Worm (Caenorhabditis elegans) whole organism, L1 larva: Measurements from ENCODE around the gene C17C3.6.

Experiments
- Y116A8C.19 ChIP-seq: sonication (generic microtip); optimal IDR thresholded peaks from 2 replicates; lab custom pipeline; 2016; ENCODE audit warnings: missing compliant biosample characterization, missing genetic modification characterization, borderline replicate concordance
- ceh-8 ChIP-seq: fragments of 200-800 bp; sonication (Bioruptor generic); optimal IDR thresholded peaks from 2 replicates; lab custom pipeline; 2018; ENCODE audit warnings: mild to moderate bottlenecking, missing genetic modification characterization, moderate library complexity, missing compliant biosample characterization
- dpl-1 ChIP-seq, 3 experiments: fragments of 150-350 bp in 2 of 3; sonication (generic microtip) in 1 of 3; optimal IDR thresholded peaks; 2 replicates each; lab custom pipeline; 2014 to 2017; ENCODE audit warnings: missing biosample characterization in 3 of 3, missing genetic modification characterization in 3 of 3, missing genetic modification reagents in 3 of 3
- egl-13 ChIP-seq: sonication (generic microtip); optimal IDR thresholded peaks from 2 replicates; lab custom pipeline; 2016; ENCODE audit warnings: missing genotype, missing genetic modification reagents, missing genetic modification characterization, missing compliant biosample characterization
- egl-27 ChIP-seq, 2 experiments: fragments of 150-350 bp in 1 of 2; sonication (generic microtip); optimal IDR thresholded peaks; 3 replicates each; lab custom pipeline; 2017 to 2018; ENCODE audit warnings: missing biosample characterization in 2 of 2, missing genetic modification characterization in 2 of 2, missing genetic modification reagents in 2 of 2
- fkh-10 ChIP-seq: sonication (generic microtip); optimal IDR thresholded peaks from 2 replicates; lab custom pipeline; 2017; ENCODE audit warnings: missing biosample characterization, missing genetic modification reagents, missing genetic modification characterization
- hpl-2 ChIP-seq: fragments of 150-350 bp; optimal IDR thresholded peaks from 2 replicates; lab custom pipeline; 2014; ENCODE audit warnings: missing biosample characterization, missing genetic modification reagents, missing genetic modification characterization
- lin-39 ChIP-seq: fragments of 150-350 bp; optimal IDR thresholded peaks from 2 replicates; lab custom pipeline; 2014; ENCODE audit warnings: missing biosample characterization, missing genetic modification reagents, missing genetic modification characterization
- nhr-237 ChIP-seq: fragments of 150-350 bp; optimal IDR thresholded peaks from 2 replicates; lab custom pipeline; 2014; ENCODE audit warnings: missing biosample characterization, missing genetic modification characterization
- sptf-1 ChIP-seq: fragments of 150-350 bp; optimal IDR thresholded peaks from 2 replicates; lab custom pipeline; 2014; ENCODE audit warnings: missing biosample characterization, missing genetic modification characterization
- ztf-4 ChIP-seq: fragments of 150-350 bp; optimal IDR thresholded peaks from 2 replicates; lab custom pipeline; 2014; ENCODE audit warnings: missing biosample characterization, missing genetic modification characterization

- TF ChIP-seq lin-39 (tag; lab: Kevin White, UChicago) (no peak), ztf-4 (tag; lab: Kevin White, UChicago) (no peak), hpl-2 (GFP tag; lab: Kevin White, UChicago) (no peak), fkh-10 (GFP tag; lab: Kevin White, UChicago) (no peak), Y116A8C.19 (no peak), dpl-1 (GFP tag; optimal IDR thresholded peaks at IDR 0.05; lab: Kevin White, UChicago) (peak; percentile 67 to 87 (median 79)), egl-27 (tag; optimal IDR thresholded peaks at IDR 0.05; lab: Kevin White, UChicago) (no peak), ceh-8 (GFP tag; lab: Kevin White, UChicago) (no peak), sptf-1 (tag; lab: Kevin White, UChicago) (no peak), egl-13 (tag; lab: Kevin White, UChicago) (no peak), nhr-237 (tag; lab: Kevin White, UChicago) (no peak)
Observed at ce11 chrII:5500986-5501657, 48.7 kb upstream of the C17C3.6 start, which contains the start of gene F12A10.8.
